Fruit fly (Drosophila melanogaster) whole organism, embryonic: Measurements from ENCODE around the gene AIMP2.

Source experiments
- BEAF-32 ChIP-seq: fragments of 200-800 bp; sonication (Bioruptor generic); optimal IDR thresholded peaks from 3 replicates; lab custom pipeline; 2017; ENCODE audit warnings: missing biosample characterization, missing genetic modification characterization, mild to moderate bottlenecking, moderate library complexity, missing genetic modification reagents
- CG10543 ChIP-seq: fragments of 200-800 bp; sonication (Bioruptor generic); optimal IDR thresholded peaks from 3 replicates; lab custom pipeline; 2017; ENCODE audit warnings: missing biosample characterization, mild to moderate bottlenecking, missing genetic modification characterization, moderate library complexity
- CG11093 ChIP-seq: fragments of 200-800 bp; sonication (Bioruptor generic); IDR thresholded peaks from 3 replicates; pipeline ENCODE4 v1.3.6; 2022; ENCODE audit warnings: missing biosample characterization, missing genetic modification characterization
- CG11723 ChIP-seq: fragments of 200-800 bp; sonication (Bioruptor generic); optimal IDR thresholded peaks from 2 replicates; lab custom pipeline; 2017; ENCODE audit warnings: missing biosample characterization, mild to moderate bottlenecking, missing genetic modification characterization
- CG13287 ChIP-seq: fragments of 200-800 bp; sonication (Bioruptor generic); IDR thresholded peaks from 2 replicates; pipeline ENCODE4 v1.3.6; 2022; ENCODE audit warnings: missing biosample characterization, missing genetic modification characterization; ENCODE audit not compliant: partially characterized antibody
- CG1529 ChIP-seq: fragments of 200-800 bp; sonication (Bioruptor generic); optimal IDR thresholded peaks from 3 replicates; lab custom pipeline; 2018; ENCODE audit warnings: missing biosample characterization, missing genetic modification characterization
- CG1603 ChIP-seq: fragments of 200-800 bp; sonication (Bioruptor generic); optimal IDR thresholded peaks from 2 replicates; lab custom pipeline; 2019; ENCODE audit warnings: missing biosample characterization, mild to moderate bottlenecking, missing genetic modification characterization, moderate library complexity
- CG16813 ChIP-seq: fragments of 200-800 bp; sonication (Bioruptor generic); IDR thresholded peaks from 3 replicates; pipeline ENCODE4 v1.3.6; 2022; ENCODE audit warnings: missing biosample characterization, missing genetic modification characterization; ENCODE audit not compliant: partially characterized antibody
- CG3065 ChIP-seq: fragments of 200-800 bp; sonication (Bioruptor generic); optimal IDR thresholded peaks from 2 replicates; lab custom pipeline; 2016; ENCODE audit warnings: missing biosample characterization, missing genetic modification characterization
- CG31365 ChIP-seq: fragments of 200-800 bp; sonication (Bioruptor generic); optimal IDR thresholded peaks from 2 replicates; lab custom pipeline; 2018; ENCODE audit warnings: missing biosample characterization, mild to moderate bottlenecking, missing genetic modification characterization
- CG33213 ChIP-seq: fragments of 200-800 bp; sonication (Bioruptor generic); optimal IDR thresholded peaks from 3 replicates; lab custom pipeline; 2016; ENCODE audit warnings: missing biosample characterization, missing genetic modification characterization
- CG4730 ChIP-seq: fragments of 200-800 bp; sonication (Bioruptor generic); IDR thresholded peaks from 2 replicates; pipeline ENCODE4 v1.3.6; 2022; ENCODE audit warnings: missing biosample characterization, missing genetic modification characterization
- CG5953 ChIP-seq: fragments of 200-800 bp; sonication (Bioruptor generic); IDR thresholded peaks from 2 replicates; pipeline ENCODE4 v1.3.6; 2022; ENCODE audit warnings: missing biosample characterization, missing genetic modification characterization
- CG6654 ChIP-seq: fragments of 200-800 bp; sonication (Bioruptor generic); optimal IDR thresholded peaks from 2 replicates; lab custom pipeline; 2017; ENCODE audit warnings: missing biosample characterization, mild to moderate bottlenecking, missing genetic modification characterization
- CG6813 ChIP-seq: fragments of 200-800 bp; sonication (Bioruptor generic); optimal IDR thresholded peaks from 2 replicates; lab custom pipeline; 2017; ENCODE audit warnings: missing biosample characterization, missing genetic modification characterization, mild to moderate bottlenecking, moderate library complexity, missing genetic modification reagents
- CG9876 ChIP-seq: fragments of 200-800 bp; sonication (Bioruptor generic); optimal IDR thresholded peaks from 2 replicates; lab custom pipeline; 2016; ENCODE audit warnings: missing biosample characterization, missing genetic modification characterization
- CkIIα-i1 ChIP-seq: fragments of 200-800 bp; sonication (Bioruptor generic); IDR thresholded peaks from 2 replicates; pipeline ENCODE4 v1.3.6; 2022; ENCODE audit warnings: missing biosample characterization, missing genetic modification characterization
- Dfd ChIP-seq, 2 experiments: fragments of >200 bp; optimal IDR thresholded peaks; 2 replicates each; lab custom pipeline; 2017; ENCODE audit warnings: missing biosample characterization in 2 of 2, missing genetic modification characterization in 2 of 2
- Doc2 ChIP-seq: fragments of 200-800 bp; sonication (Bioruptor generic); IDR thresholded peaks from 2 replicates; pipeline ENCODE4 v1.3.6; 2022; ENCODE audit warnings: missing biosample characterization, missing genetic modification characterization
- Dp ChIP-seq: fragments of 200-800 bp; sonication (Bioruptor generic); optimal IDR thresholded peaks from 2 replicates; lab custom pipeline; 2018; ENCODE audit warnings: missing biosample characterization, mild to moderate bottlenecking, missing genetic modification characterization, moderate library complexity
- H2.0 ChIP-seq: fragments of 200-800 bp; sonication (Bioruptor generic); IDR thresholded peaks from 2 replicates; pipeline ENCODE4 v1.3.6; 2022; ENCODE audit warnings: missing biosample characterization, missing genetic modification characterization
- Hmx ChIP-seq: fragments of 200-800 bp; sonication (Bioruptor generic); optimal IDR thresholded peaks from 2 replicates; lab custom pipeline; 2016; ENCODE audit warnings: missing biosample characterization, missing genetic modification characterization
- MTF-1 ChIP-seq: fragments of 200-800 bp; sonication (Bioruptor generic); optimal IDR thresholded peaks from 2 replicates; lab custom pipeline; 2018; ENCODE audit warnings: missing biosample characterization, mild to moderate bottlenecking, missing genetic modification characterization, borderline replicate concordance
- Mes4 ChIP-seq: fragments of 200-800 bp; sonication (Bioruptor generic); optimal IDR thresholded peaks from 2 replicates; lab custom pipeline; 2016; ENCODE audit warnings: missing biosample characterization, missing genetic modification characterization
- Nf-YA ChIP-seq: fragments of 200-800 bp; sonication (Bioruptor generic); IDR thresholded peaks from 2 replicates; pipeline ENCODE4 v1.3.6; 2022; ENCODE audit warnings: missing biosample characterization, missing genetic modification characterization
- Pdp1 ChIP-seq, 2 experiments: fragments of 200-800 bp; sonication (Bioruptor generic); optimal IDR thresholded peaks; 3 replicates each; lab custom pipeline; 2016; ENCODE audit warnings: missing biosample characterization in 2 of 2, missing genetic modification characterization in 2 of 2, mild to moderate bottlenecking in 1 of 2, moderate library complexity in 1 of 2
- Sox102F ChIP-seq: fragments of 200-800 bp; sonication (Bioruptor generic); optimal IDR thresholded peaks from 2 replicates; lab custom pipeline; 2018; ENCODE audit warnings: missing biosample characterization, mild to moderate bottlenecking, missing genetic modification characterization, moderate library complexity
- Ssrp ChIP-seq: fragments of 200-800 bp; sonication (Bioruptor generic); optimal IDR thresholded peaks from 2 replicates; lab custom pipeline; 2018; ENCODE audit warnings: missing biosample characterization, mild to moderate bottlenecking, missing genetic modification characterization, moderate library complexity
- aop ChIP-seq: fragments of 200-800 bp; sonication (Bioruptor generic); IDR thresholded peaks from 2 replicates; pipeline ENCODE4 v1.3.6; 2022; ENCODE audit warnings: missing biosample characterization, missing genetic modification characterization
- ato ChIP-seq: fragments of 200-800 bp; sonication (Bioruptor generic); IDR thresholded peaks from 2 replicates; pipeline ENCODE4 v1.3.6; 2022; ENCODE audit warnings: missing biosample characterization, missing genetic modification characterization; ENCODE audit not compliant: partially characterized antibody
- cato ChIP-seq: fragments of 200-800 bp; sonication (Bioruptor generic); optimal IDR thresholded peaks from 2 replicates; lab custom pipeline; 2016; ENCODE audit warnings: missing biosample characterization, missing genetic modification characterization, borderline replicate concordance
- crol ChIP-seq: fragments of 200-800 bp; sonication (Bioruptor generic); IDR thresholded peaks from 2 replicates; pipeline ENCODE4 v1.3.6; 2022; ENCODE audit warnings: missing biosample characterization, missing genetic modification characterization
- eve ChIP-seq, 2 experiments: fragments of >200 bp; optimal IDR thresholded peaks; 2 replicates each; lab custom pipeline; 2017; ENCODE audit warnings: missing biosample characterization in 2 of 2, missing genetic modification characterization in 2 of 2
- ftz-f1 ChIP-seq: fragments of 200-800 bp; sonication (Bioruptor generic); optimal IDR thresholded peaks from 2 replicates; lab custom pipeline; 2016; ENCODE audit warnings: missing biosample characterization, missing genetic modification characterization
- gcm ChIP-seq: fragments of 200-800 bp; sonication (Bioruptor generic); optimal IDR thresholded peaks from 2 replicates; lab custom pipeline; 2019; ENCODE audit warnings: missing biosample characterization, mild to moderate bottlenecking, missing genetic modification characterization, moderate library complexity
- grau ChIP-seq: fragments of 200-800 bp; optimal IDR thresholded peaks from 3 replicates; lab custom pipeline; 2019; ENCODE audit warnings: missing biosample characterization, mild to moderate bottlenecking, missing genetic modification characterization, moderate library complexity
- hb ChIP-seq: fragments of 200-800 bp; sonication (Bioruptor generic); IDR thresholded peaks from 3 replicates; pipeline ENCODE4 v1.3.6; 2022; ENCODE audit warnings: missing biosample characterization, missing genetic modification characterization; ENCODE audit not compliant: partially characterized antibody
- hkb ChIP-seq, 2 experiments: fragments of 200-800 bp in 1 of 2; fragments of >200 bp in 1 of 2; sonication (Bioruptor generic) in 1 of 2; IDR thresholded peaks in 1 of 2; optimal IDR thresholded peaks in 1 of 2; 2 replicates each; pipeline versions ENCODE4 v1.3.6 to Lab custom; 2017 to 2022; ENCODE audit warnings: missing biosample characterization in 1 of 2, missing genetic modification characterization in 1 of 2
- hth ChIP-seq: fragments of >200 bp; optimal IDR thresholded peaks from 2 replicates; lab custom pipeline; 2017; ENCODE audit warnings: inconsistent platforms
- kah ChIP-seq: fragments of 200-800 bp; sonication (Bioruptor generic); optimal IDR thresholded peaks from 2 replicates; lab custom pipeline; 2018; ENCODE audit warnings: missing biosample characterization, mild to moderate bottlenecking, missing genetic modification characterization
- kay ChIP-seq: fragments of 200-800 bp; sonication (Bioruptor generic); optimal IDR thresholded peaks from 2 replicates; lab custom pipeline; 2016; ENCODE audit warnings: missing biosample characterization, missing genetic modification characterization
- kni ChIP-seq: fragments of 200-800 bp; sonication (Bioruptor generic); optimal IDR thresholded peaks from 3 replicates; lab custom pipeline; 2017; ENCODE audit warnings: mild to moderate bottlenecking, missing biosample characterization, missing genetic modification reagents, missing genetic modification characterization
- mirr ChIP-seq: fragments of 200-800 bp; sonication (Bioruptor generic); optimal IDR thresholded peaks from 3 replicates; lab custom pipeline; 2018; ENCODE audit warnings: missing biosample characterization, mild to moderate bottlenecking, missing genetic modification characterization
- schlank ChIP-seq: fragments of 200-800 bp; sonication (Bioruptor generic); optimal IDR thresholded peaks from 2 replicates; lab custom pipeline; 2018; ENCODE audit warnings: missing biosample characterization, mild to moderate bottlenecking, missing genetic modification characterization
- sim ChIP-seq: fragments of 200-800 bp; sonication (Bioruptor generic); IDR thresholded peaks from 2 replicates; pipeline ENCODE4 v1.3.6; 2022; ENCODE audit warnings: missing biosample characterization, missing genetic modification characterization
- sqz ChIP-seq: fragments of 200-800 bp; sonication (Bioruptor generic); optimal IDR thresholded peaks from 3 replicates; lab custom pipeline; 2018; ENCODE audit warnings: missing biosample characterization, mild to moderate bottlenecking, missing genetic modification characterization
- unpg ChIP-seq: fragments of 200-800 bp; sonication (Bioruptor generic); optimal IDR thresholded peaks from 3 replicates; lab custom pipeline; 2018; ENCODE audit warnings: missing biosample characterization, mild to moderate bottlenecking, missing genetic modification characterization, moderate library complexity
- vfl ChIP-seq: fragments of 200-800 bp; sonication (Bioruptor generic); optimal IDR thresholded peaks from 2 replicates; lab custom pipeline; 2016; ENCODE audit warnings: missing biosample characterization, missing genetic modification characterization
- wdn ChIP-seq: fragments of 200-800 bp; sonication (Bioruptor generic); IDR thresholded peaks from 2 replicates; pipeline ENCODE4 v1.3.6; 2022; ENCODE audit warnings: missing biosample characterization, missing genetic modification characterization

Gene AIMP2

dm6 chr3L:15563058-15563850, 20.2 kb upstream of the AIMP2 start, which contains the start of the genes CG7739 and SCCRO (continued):
- no peak for TF ChIP-seq sqz (GFP tag; lab: Kevin White, UChicago)
- no peak for TF ChIP-seq eve (GFP tag; optimal IDR thresholded peaks at IDR 0.05; lab: Kevin White, UChicago)
- no peak for TF ChIP-seq aop (GFP tag; lab: Robert Waterston, UW)
- no peak for TF ChIP-seq Doc2 (GFP tag; lab: Robert Waterston, UW)
- no peak for TF ChIP-seq CG6813 (GFP tag; lab: Kevin White, UChicago)
- no peak for TF ChIP-seq ftz-f1 (GFP tag; lab: Kevin White, UChicago)
- no peak for TF ChIP-seq CkIIα-i1
- no peak for TF ChIP-seq Dfd (GFP tag; optimal IDR thresholded peaks at IDR 0.05; lab: Kevin White, UChicago)
- TF ChIP-seq gcm: peak; percentile 10
- TF ChIP-seq kah (GFP tag; lab: Kevin White, UChicago): no peak
- no peak for TF ChIP-seq hb (GFP tag; lab: Robert Waterston, UW)
- TF ChIP-seq CG13287: peak; percentile 76
- TF ChIP-seq wdn (GFP tag; lab: Robert Waterston, UW): peak; percentile 68
- TF ChIP-seq Mes4 (GFP tag; lab: Kevin White, UChicago): peak; percentile 4
- TF ChIP-seq CG1603 (tag; lab: Kevin White, UChicago): peak; percentile 42
- TF ChIP-seq CG16813 (GFP tag; lab: Robert Waterston, UW): peak; percentile 47; the same call in 2 of the 3 replicates
- peak in 1 of 2 experiments; percentile 3 for TF ChIP-seq Pdp1 (GFP tag; optimal IDR thresholded peaks at IDR 0.05; lab: Kevin White, UChicago)
- TF ChIP-seq CG11093 (GFP tag; lab: Robert Waterston, UW): no peak
- peak; percentile 50 for TF ChIP-seq CG10543 (GFP tag; lab: Kevin White, UChicago)
- TF ChIP-seq Nf-YA (GFP tag; lab: Robert Waterston, UW): no peak
- no peak for TF ChIP-seq CG9876 (GFP tag; lab: Kevin White, UChicago)
- peak; percentile 14 for TF ChIP-seq vfl
- peak; percentile 61 for TF ChIP-seq Ssrp (tag; lab: Kevin White, UChicago)
- peak; percentile 81 for TF ChIP-seq H2.0 (GFP tag; lab: Robert Waterston, UW)
- no peak for TF ChIP-seq CG1529
- no peak for TF ChIP-seq hkb (optimal IDR thresholded peaks at IDR 0.05; lab: Kevin White, UChicago)
- TF ChIP-seq hkb (GFP tag; IDR thresholded peaks at IDR 0.05; lab: Robert Waterston, UW): no peak
- no peak for TF ChIP-seq schlank (tag; lab: Kevin White, UChicago)
- TF ChIP-seq Dp: peak; percentile 17
- TF ChIP-seq MTF-1 (GFP tag; lab: Kevin White, UChicago): no peak
- TF ChIP-seq mirr (GFP tag; lab: Kevin White, UChicago): no peak
- no peak for TF ChIP-seq CG6654
- TF ChIP-seq Sox102F (GFP tag; lab: Kevin White, UChicago): no peak
- peak; percentile 67 for TF ChIP-seq BEAF-32 (GFP tag; lab: Kevin White, UChicago)
- peak; percentile 61 for TF ChIP-seq unpg
- TF ChIP-seq kay (GFP tag; lab: Kevin White, UChicago): peak; percentile 61
- TF ChIP-seq CG11723 (GFP tag; lab: Kevin White, UChicago): no peak
- TF ChIP-seq crol (GFP tag; lab: Robert Waterston, UW): no peak
- TF ChIP-seq cato (GFP tag; lab: Kevin White, UChicago): peak; percentile 5
- no peak for TF ChIP-seq sim (GFP tag; lab: Robert Waterston, UW)
- TF ChIP-seq CG31365: no peak
- no peak for TF ChIP-seq hth (lab: Kevin White, UChicago)
- TF ChIP-seq kni: no peak
- no peak for TF ChIP-seq Hmx (GFP tag; lab: Kevin White, UChicago)
- peak; percentile 69 for TF ChIP-seq grau (tag; lab: Kevin White, UChicago)
- TF ChIP-seq CG4730 (GFP tag; lab: Robert Waterston, UW): peak; percentile 56; the same call in 1 of the 2 replicates
- no peak for TF ChIP-seq ato
- no peak for TF ChIP-seq CG33213
- TF ChIP-seq CG5953 (GFP tag; lab: Robert Waterston, UW): no peak
- no peak for TF ChIP-seq CG3065 (GFP tag; lab: Kevin White, UChicago)
